Worm (Caenorhabditis elegans): Measurements from ENCODE around the gene F07G11.4.
"Not testable (repeated sequence)": the region's sequence is repeated elsewhere in the genome, so short reads cannot be mapped to it uniquely, and the experiment has no call there.

The F07G11.4 gene

ce11 chrV:7337218-7337617 is 42.0 kb upstream of the F07G11.4 start, which contains the start of gene F10G2.7:
Gene F10G2.7, minus strand, starts transcription at chrV:7337318.
- TF ChIP-seq syd-9 (tag; optimal IDR thresholded peaks at IDR 0.05); unc-3 (GFP tag; conservative IDR thresholded peaks at IDR 0.05); unc-3 (tag; optimal IDR thresholded peaks at IDR 0.05); pqm-1 (tag; optimal IDR thresholded peaks at IDR 0.05): not testable (repeated sequence)

ce11 chrV:7332253-7332652 is 37.1 kb upstream of the F07G11.4 start, which contains the start of gene F10G2.1:
Gene F10G2.1, plus strand, starts transcription at chrV:7332553.
- TF ChIP-seq ztf-16 (tag; optimal IDR thresholded peaks at IDR 0.05) (no peak), syd-9 (tag; optimal IDR thresholded peaks at IDR 0.05) (no peak), elt-2 (tag; optimal IDR thresholded peaks at IDR 0.05) (no peak), tbx-7 (tag; optimal IDR thresholded peaks at IDR 0.05) (no peak), ceh-9 (tag; optimal IDR thresholded peaks at IDR 0.05) (no peak), pqm-1 (tag; optimal IDR thresholded peaks at IDR 0.05) (no peak), ceh-48 (tag; optimal IDR thresholded peaks at IDR 0.05) (no peak), hlh-15 (tag; optimal IDR thresholded peaks at IDR 0.05) (no peak), unc-86 (tag; optimal IDR thresholded peaks at IDR 0.05) (no peak), fax-1 (tag; optimal IDR thresholded peaks at IDR 0.05) (no peak)

DNA sequence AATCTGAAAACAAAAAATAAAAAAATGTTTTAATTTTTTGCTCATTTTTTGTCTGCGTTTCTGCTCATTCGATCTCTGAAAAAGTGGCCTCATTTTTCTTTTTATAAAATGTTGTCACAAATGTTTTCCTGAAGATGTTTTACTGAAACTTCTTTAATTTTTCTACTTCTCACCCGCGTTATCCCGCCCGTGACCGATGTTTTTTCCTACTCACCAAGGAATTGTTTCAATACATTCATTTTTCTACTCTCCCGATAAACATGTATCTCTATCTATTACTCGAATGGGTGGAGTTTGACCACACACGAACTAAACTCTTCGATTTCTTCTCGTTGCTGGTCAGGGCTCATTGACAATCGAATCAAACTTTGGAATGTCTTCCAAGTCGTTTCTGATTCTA is 35.7 kb upstream of the F07G11.4 start, which contains the start of gene F10G2.2:
Gene F10G2.2 (plus strand): TSS at position 301 of the 400 bp plus-strand sequence.
- TF ChIP-seq unc-3 (GFP tag; conservative IDR thresholded peaks at IDR 0.05) (no peak), unc-3 (tag; optimal IDR thresholded peaks at IDR 0.05) (no peak), ceh-31 (tag; optimal IDR thresholded peaks at IDR 0.05) (no peak), unc-42 (tag; optimal IDR thresholded peaks at IDR 0.05) (no peak), pax-1 (tag; optimal IDR thresholded peaks at IDR 0.05) (no peak), odd-2 (tag; optimal IDR thresholded peaks at IDR 0.05) (no peak), elt-4 (tag; optimal IDR thresholded peaks at IDR 0.05) (no peak), C38D4.7 (GFP tag; optimal IDR thresholded peaks at IDR 0.05) (no peak), fkh-6 (tag; optimal IDR thresholded peaks at IDR 0.05) (no peak), mec-3 (tag; optimal IDR thresholded peaks at IDR 0.05; ENCODE audit: borderline replicate concordance) (no peak), nfya-1 (tag; optimal IDR thresholded peaks at IDR 0.05) (no peak), hlh-15 (tag; optimal IDR thresholded peaks at IDR 0.05) (no peak), pqm-1 (tag; optimal IDR thresholded peaks at IDR 0.05) (no peak), ceh-18 (tag; optimal IDR thresholded peaks at IDR 0.05) (no peak), ceh-22 (tag; optimal IDR thresholded peaks at IDR 0.05) (no peak), sox-2 (GFP tag; IDR thresholded peaks at IDR 0.05) (no peak), T23F11.4 (GFP tag; optimal IDR thresholded peaks at IDR 0.05) (no peak), fax-1 (tag; optimal IDR thresholded peaks at IDR 0.05) (no peak), K09A11.1 (tag; optimal IDR thresholded peaks at IDR 0.05; ENCODE audit: insufficient read depth) (no peak)

ce11 chrV:7328092-7328491 is 32.9 kb upstream of the F07G11.4 start, which contains the start of gene clec-7:
Gene clec-7, plus strand, starts transcription at chrV:7328392.
- TF ChIP-seq zip-5 (tag; optimal IDR thresholded peaks at IDR 0.05) (no peak), tbx-2 (tag; optimal IDR thresholded peaks at IDR 0.05) (no peak), fkh-6 (tag; optimal IDR thresholded peaks at IDR 0.05) (no peak), ceh-48 (tag; optimal IDR thresholded peaks at IDR 0.05) (no peak), che-1 (tag; optimal IDR thresholded peaks at IDR 0.05) (no peak), fkh-10 (GFP tag; optimal IDR thresholded peaks at IDR 0.05) (no peak)

DNA sequence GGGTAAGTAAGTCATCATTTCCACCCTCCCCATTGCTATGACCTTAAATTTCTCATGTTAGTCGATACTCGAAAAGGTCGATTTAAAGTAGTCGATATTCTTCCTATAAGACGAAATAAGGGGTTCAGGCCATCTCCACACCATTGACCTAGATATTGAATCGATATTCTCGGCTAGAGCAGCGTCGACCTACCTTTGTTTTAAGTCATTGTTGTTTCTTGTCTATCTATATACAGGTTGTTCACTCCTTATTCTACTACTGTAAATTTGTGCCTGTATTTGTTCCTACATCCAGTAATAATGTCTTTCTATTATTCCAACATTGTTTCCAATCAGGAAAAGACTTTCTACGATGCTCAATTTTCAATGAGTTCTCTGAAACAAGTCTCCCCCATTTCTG is 31.8 kb upstream of the F07G11.4 start, which contains the start of gene F10G2.4:
Gene F10G2.4 (plus strand): TSS at position 301 of the 400 bp plus-strand sequence.
- TF ChIP-seq dmd-4 (tag; optimal IDR thresholded peaks at IDR 0.05; ENCODE audit: borderline replicate concordance) (no peak), ceh-22 (tag; optimal IDR thresholded peaks at IDR 0.05) (no peak), zip-5 (tag; optimal IDR thresholded peaks at IDR 0.05) (no peak), fkh-6 (tag; optimal IDR thresholded peaks at IDR 0.05) (no peak), pag-3 (tag; optimal IDR thresholded peaks at IDR 0.05; ENCODE audit: borderline replicate concordance) (no peak), K02D7.2 (tag; optimal IDR thresholded peaks at IDR 0.05) (no peak), unc-3 (GFP tag; conservative IDR thresholded peaks at IDR 0.05) (no peak), unc-3 (tag; optimal IDR thresholded peaks at IDR 0.05) (no peak), ets-4 (tag; optimal IDR thresholded peaks at IDR 0.05) (no peak), C08G9.2 (tag; optimal IDR thresholded peaks at IDR 0.05) (no peak)
